Worm (Caenorhabditis elegans) whole organism, late embryonic: Measurements from ENCODE around the gene F49C5.10.

Experiments used
- C38D4.7 ChIP-seq: fragments of 200-800 bp; sonication (Bioruptor generic); optimal IDR thresholded peaks from 2 replicates; lab custom pipeline; 2018; ENCODE audit warnings: mild to moderate bottlenecking, missing genetic modification characterization, moderate library complexity, missing compliant biosample characterization
- K02D7.2 ChIP-seq: sonication (generic microtip); optimal IDR thresholded peaks from 2 replicates; lab custom pipeline; 2017; ENCODE audit warnings: mild to moderate bottlenecking, missing genetic modification characterization, missing compliant biosample characterization
- K09A11.1 ChIP-seq: sonication (generic microtip); optimal IDR thresholded peaks from 2 replicates; lab custom pipeline; 2017; ENCODE audit warnings: antibody characterized with exemption, mild to moderate bottlenecking, missing genetic modification characterization, missing compliant biosample characterization; ENCODE audit not compliant: insufficient read depth
- Y22D7AL.16 ChIP-seq: sonication (generic microtip); optimal IDR thresholded peaks from 2 replicates; lab custom pipeline; 2016; ENCODE audit warnings: missing genetic modification characterization, missing compliant biosample characterization
- ahr-1 ChIP-seq: sonication (generic microtip); optimal IDR thresholded peaks from 2 replicates; lab custom pipeline; 2016; ENCODE audit warnings: missing genetic modification characterization, missing compliant biosample characterization
- ceh-14 ChIP-seq: sonication (generic microtip); optimal IDR thresholded peaks from 2 replicates; lab custom pipeline; 2016; ENCODE audit warnings: missing genotype, missing genetic modification characterization, missing compliant biosample characterization
- ceh-18 ChIP-seq: sonication (generic microtip); optimal IDR thresholded peaks from 2 replicates; lab custom pipeline; 2016; ENCODE audit warnings: missing genetic modification characterization, missing compliant biosample characterization
- ceh-22 ChIP-seq: sonication (generic microtip); optimal IDR thresholded peaks from 2 replicates; lab custom pipeline; 2017; ENCODE audit warnings: missing biosample characterization, missing genetic modification characterization
- ceh-30 ChIP-seq: fragments of 150-350 bp; optimal IDR thresholded peaks from 2 replicates; lab custom pipeline; 2014; ENCODE audit warnings: missing biosample characterization, missing genetic modification characterization
- ceh-31 ChIP-seq: sonication (generic microtip); optimal IDR thresholded peaks from 2 replicates; lab custom pipeline; 2016; ENCODE audit warnings: missing genetic modification characterization, missing compliant biosample characterization
- ceh-34 ChIP-seq: sonication (generic microtip); optimal IDR thresholded peaks from 2 replicates; lab custom pipeline; 2016; ENCODE audit warnings: mild to moderate bottlenecking, missing genetic modification characterization, missing compliant biosample characterization
- ceh-45 ChIP-seq: fragments of 200-800 bp; sonication (Bioruptor generic); IDR thresholded peaks from 2 replicates; pipeline ENCODE4 v1.3.6; 2022; ENCODE audit warnings: missing genetic modification reagents, missing genetic modification characterization, missing compliant biosample characterization
- ceh-48 ChIP-seq: sonication (generic microtip); optimal IDR thresholded peaks from 2 replicates; lab custom pipeline; 2016; ENCODE audit warnings: missing genetic modification characterization, inconsistent platforms, missing compliant biosample characterization
- ceh-6 ChIP-seq: fragments of 200-800 bp; sonication (Bioruptor generic); optimal IDR thresholded peaks from 2 replicates; lab custom pipeline; 2018; ENCODE audit warnings: mild to moderate bottlenecking, missing genetic modification characterization, missing compliant biosample characterization
- ceh-9 ChIP-seq: sonication (generic microtip); optimal IDR thresholded peaks from 2 replicates; lab custom pipeline; 2016; ENCODE audit warnings: mild to moderate bottlenecking, missing genetic modification characterization, inconsistent platforms, missing compliant biosample characterization
- dmd-4 ChIP-seq: sonication (generic microtip); optimal IDR thresholded peaks from 2 replicates; lab custom pipeline; 2016; ENCODE audit warnings: borderline replicate concordance, missing genetic modification characterization, missing compliant biosample characterization
- dve-1 ChIP-seq: sonication (generic microtip); optimal IDR thresholded peaks from 2 replicates; lab custom pipeline; 2017; ENCODE audit warnings: antibody characterized with exemption, mild to moderate bottlenecking, missing genetic modification characterization, missing compliant biosample characterization
- elt-4 ChIP-seq: sonication (generic microtip); optimal IDR thresholded peaks from 2 replicates; lab custom pipeline; 2016; ENCODE audit warnings: missing genetic modification characterization, missing compliant biosample characterization
- eyg-1 ChIP-seq: sonication (generic microtip); optimal IDR thresholded peaks from 2 replicates; lab custom pipeline; 2016; ENCODE audit warnings: missing genotype, missing genetic modification characterization, missing compliant biosample characterization
- fkh-6 ChIP-seq: sonication (generic microtip); optimal IDR thresholded peaks from 2 replicates; lab custom pipeline; 2016; ENCODE audit warnings: missing genetic modification characterization, missing compliant biosample characterization
- gmeb-2 ChIP-seq: sonication (generic microtip); optimal IDR thresholded peaks from 2 replicates; lab custom pipeline; 2016; ENCODE audit warnings: missing genetic modification characterization, inconsistent platforms, missing compliant biosample characterization
- hlh-15 ChIP-seq: sonication (generic microtip); optimal IDR thresholded peaks from 2 replicates; lab custom pipeline; 2016; ENCODE audit warnings: missing genetic modification characterization, missing compliant biosample characterization
- hlh-30 ChIP-seq: sonication (generic microtip); optimal IDR thresholded peaks from 2 replicates; lab custom pipeline; 2017; ENCODE audit warnings: antibody characterized with exemption, missing genetic modification characterization, missing compliant biosample characterization; ENCODE audit not compliant: insufficient read depth
- lim-6 ChIP-seq: sonication (generic microtip); optimal IDR thresholded peaks from 2 replicates; lab custom pipeline; 2016; ENCODE audit warnings: missing genetic modification characterization, missing compliant biosample characterization
- lin-11 ChIP-seq: fragments of 200-800 bp; sonication (Bioruptor generic); optimal IDR thresholded peaks from 2 replicates; lab custom pipeline; 2018; ENCODE audit warnings: mild to moderate bottlenecking, missing genetic modification characterization, missing compliant biosample characterization
- madf-2 ChIP-seq: sonication (generic microtip); optimal IDR thresholded peaks from 2 replicates; lab custom pipeline; 2017; ENCODE audit warnings: missing genetic modification characterization, missing compliant biosample characterization
- mec-3 ChIP-seq: sonication (generic microtip); optimal IDR thresholded peaks from 2 replicates; lab custom pipeline; 2016; ENCODE audit warnings: borderline replicate concordance, missing genetic modification characterization, missing compliant biosample characterization
- npax-4 ChIP-seq: sonication (generic microtip); optimal IDR thresholded peaks from 2 replicates; lab custom pipeline; 2016; ENCODE audit warnings: missing genetic modification characterization, missing compliant biosample characterization
- odd-2 ChIP-seq: sonication (generic microtip); optimal IDR thresholded peaks from 2 replicates; lab custom pipeline; 2017; ENCODE audit warnings: antibody characterized with exemption, mild to moderate bottlenecking, missing genetic modification characterization, missing compliant biosample characterization
- pag-3 ChIP-seq: sonication (generic microtip); optimal IDR thresholded peaks from 2 replicates; lab custom pipeline; 2016; ENCODE audit warnings: missing compliant biosample characterization, missing genetic modification characterization, borderline replicate concordance
- pha-2 ChIP-seq: sonication (generic microtip); optimal IDR thresholded peaks from 2 replicates; lab custom pipeline; 2017; ENCODE audit warnings: mild to moderate bottlenecking, missing genetic modification characterization, missing compliant biosample characterization
- pha-4 ChIP-seq: fragments of 150-350 bp; optimal IDR thresholded peaks from 2 replicates; lab custom pipeline; 2018; ENCODE audit warnings: missing biosample characterization, missing genetic modification reagents, missing genetic modification characterization
- pqm-1 ChIP-seq: sonication (generic microtip); optimal IDR thresholded peaks from 2 replicates; lab custom pipeline; 2016; ENCODE audit warnings: missing genetic modification characterization, missing compliant biosample characterization
- pros-1 ChIP-seq: fragments of 150-350 bp; optimal IDR thresholded peaks from 2 replicates; lab custom pipeline; 2014; ENCODE audit warnings: missing biosample characterization, missing genetic modification reagents, missing genetic modification characterization
- ref-2 ChIP-seq: sonication (generic microtip); optimal IDR thresholded peaks from 2 replicates; lab custom pipeline; 2016; ENCODE audit warnings: missing genetic modification characterization, missing compliant biosample characterization
- sox-2 ChIP-seq: fragments of 200-800 bp; sonication (Bioruptor generic); IDR thresholded peaks from 2 replicates; pipeline ENCODE4 v1.3.6; 2022; ENCODE audit warnings: missing genetic modification reagents, missing genetic modification characterization, missing compliant biosample characterization
- sox-4 ChIP-seq: sonication (generic microtip); optimal IDR thresholded peaks from 2 replicates; lab custom pipeline; 2017; ENCODE audit warnings: mild to moderate bottlenecking, missing genetic modification characterization, inconsistent platforms, missing compliant biosample characterization
- syd-9 ChIP-seq: sonication (generic microtip); optimal IDR thresholded peaks from 2 replicates; lab custom pipeline; 2016; ENCODE audit warnings: mild to moderate bottlenecking, missing genetic modification characterization, moderate library complexity, missing compliant biosample characterization
- tbx-7 ChIP-seq: sonication (generic microtip); optimal IDR thresholded peaks from 2 replicates; lab custom pipeline; 2016; ENCODE audit warnings: missing genotype, missing genetic modification characterization, missing compliant biosample characterization
- ttx-3 ChIP-seq: sonication (generic microtip); optimal IDR thresholded peaks from 2 replicates; lab custom pipeline; 2016; ENCODE audit warnings: missing genetic modification reagents, missing genetic modification characterization, missing compliant biosample characterization
- unc-3 ChIP-seq, 2 experiments: fragments of 200-800 bp in 1 of 2; sonication (Bioruptor generic) in 1 of 2; sonication (generic microtip) in 1 of 2; conservative IDR thresholded peaks in 1 of 2; optimal IDR thresholded peaks in 1 of 2; 2 replicates each; pipeline versions ENCODE4 v1.3.6 to Lab custom; 2016 to 2022; ENCODE audit warnings: missing compliant biosample characterization in 2 of 2, missing genetic modification characterization in 2 of 2, missing genetic modification reagents in 1 of 2
- unc-42 ChIP-seq: sonication (generic microtip); optimal IDR thresholded peaks from 2 replicates; lab custom pipeline; 2016; ENCODE audit warnings: missing genotype, missing genetic modification characterization, missing compliant biosample characterization
- unc-55 ChIP-seq: sonication (generic microtip); optimal IDR thresholded peaks from 2 replicates; lab custom pipeline; 2017; ENCODE audit warnings: missing biosample characterization, missing genetic modification reagents, missing genetic modification characterization
- unc-86 ChIP-seq: sonication (generic microtip); optimal IDR thresholded peaks from 2 replicates; lab custom pipeline; 2016; ENCODE audit warnings: missing genetic modification characterization, missing compliant biosample characterization
- zip-5 ChIP-seq: sonication (generic microtip); optimal IDR thresholded peaks from 2 replicates; lab custom pipeline; 2016; ENCODE audit warnings: missing genetic modification characterization, missing compliant biosample characterization
- ztf-16 ChIP-seq: sonication (generic microtip); optimal IDR thresholded peaks from 2 replicates; lab custom pipeline; 2017; ENCODE audit warnings: missing genetic modification characterization, missing compliant biosample characterization

Gene F49C5.10

ce11 chrII:12518008-12518407 lies 28.5 kb upstream of the F49C5.10 start:
- no peak for TF ChIP-seq pha-2 (tag; lab: Kevin White, UChicago)
- no peak for TF ChIP-seq lin-11 (tag; lab: Kevin White, UChicago)
- TF ChIP-seq ttx-3 = no peak
- TF ChIP-seq K09A11.1 (tag; lab: Kevin White, UChicago) = no peak
- no peak for TF ChIP-seq zip-5 (tag; lab: Kevin White, UChicago)
- TF ChIP-seq pros-1 (tag; lab: Kevin White, UChicago) = no peak
- TF ChIP-seq K02D7.2 (tag; lab: Kevin White, UChicago) = no peak
- no peak for TF ChIP-seq unc-86 (tag; lab: Kevin White, UChicago)
- no peak for TF ChIP-seq ceh-22
- TF ChIP-seq odd-2 = no peak
- no peak for TF ChIP-seq fkh-6 (tag; lab: Kevin White, UChicago)
- no peak for TF ChIP-seq syd-9 (tag; lab: Kevin White, UChicago)
- TF ChIP-seq eyg-1 (tag; lab: Kevin White, UChicago) = no peak
- TF ChIP-seq ceh-48 (tag; lab: Kevin White, UChicago) = no peak
- no peak for TF ChIP-seq C38D4.7
- TF ChIP-seq tbx-7 (tag; lab: Kevin White, UChicago) = no peak
- TF ChIP-seq ceh-30 = no peak
- TF ChIP-seq lim-6 (tag; lab: Kevin White, UChicago) = no peak
- no peak for TF ChIP-seq unc-3 (GFP tag; conservative IDR thresholded peaks at IDR 0.05; lab: Robert Waterston, UW)
- no peak for TF ChIP-seq unc-3 (tag; optimal IDR thresholded peaks at IDR 0.05; lab: Kevin White, UChicago)

ce11 chrII:12518809-12519344 lies 27.7 kb upstream of the F49C5.10 start, which contains the start of gene srh-70:
srh-70 (minus strand) TSS chrII:12518859.
- no peak for TF ChIP-seq unc-42 (tag; lab: Kevin White, UChicago)
- no peak for TF ChIP-seq ahr-1

- TF ChIP-seq ztf-16 (tag; lab: Kevin White, UChicago) (no peak), pros-1 (tag; lab: Kevin White, UChicago) (no peak), ttx-3 (no peak), pha-4 (tag; lab: Kevin White, UChicago) (no peak), ceh-14 (no peak), madf-2 (tag; lab: Kevin White, UChicago) (no peak), dmd-4 (tag; lab: Kevin White, UChicago) (no peak), ceh-22 (no peak), unc-55 (GFP tag; lab: Kevin White, UChicago) (no peak), ceh-9 (tag; lab: Kevin White, UChicago) (no peak), npax-4 (tag; lab: Kevin White, UChicago) (no peak), unc-86 (tag; lab: Kevin White, UChicago) (no peak), tbx-7 (tag; lab: Kevin White, UChicago) (no peak), C38D4.7 (no peak), sox-4 (no peak), mec-3 (tag; lab: Kevin White, UChicago) (no peak), hlh-30 (tag; lab: Kevin White, UChicago) (no peak), gmeb-2 (tag; lab: Kevin White, UChicago) (no peak)
These were observed 26.9 kb upstream of the F49C5.10 start, which contains the start of gene ceh-99 for ce11 chrII:12519616-12520015. ceh-99 (plus strand) TSS chrII:12519981.

- TF ChIP-seq ceh-34 (no peak), elt-4 (tag; lab: Kevin White, UChicago) (no peak), Y22D7AL.16 (tag; lab: Kevin White, UChicago) (no peak), lim-6 (tag; lab: Kevin White, UChicago) (no peak), ceh-48 (tag; lab: Kevin White, UChicago) (no peak), ceh-45 (GFP tag; lab: Robert Waterston, UW) (no peak), pha-2 (tag; lab: Kevin White, UChicago) (no peak), dve-1 (tag; lab: Kevin White, UChicago) (no peak), pag-3 (tag; lab: Kevin White, UChicago) (no peak), pqm-1 (tag; lab: Kevin White, UChicago) (no peak), K09A11.1 (tag; lab: Kevin White, UChicago) (no peak), hlh-15 (tag; lab: Kevin White, UChicago) (no peak), odd-2 (no peak), sox-2 (no peak), ceh-18 (tag; lab: Kevin White, UChicago) (no peak), ref-2 (tag; lab: Kevin White, UChicago) (no peak), ceh-6 (GFP tag; lab: Kevin White, UChicago) (no peak), ceh-31 (tag; lab: Kevin White, UChicago) (no peak)
These were observed 21.0 kb upstream of the F49C5.10 start, which contains the start of gene srx-118 for ce11 chrII:12525526-12525925. srx-118 (plus strand) TSS chrII:12525826.
